Fruit fly (Drosophila melanogaster) whole organism: Measurements from ENCODE around the gene Taf4.

ENCODE experiments used
- CG8478 ChIP-seq: fragments of >200 bp; optimal IDR thresholded peaks from 2 replicates; lab custom pipeline; 2018; ENCODE audit warnings: inconsistent platforms
- pan ChIP-seq: fragments of >200 bp; optimal IDR thresholded peaks from 2 replicates; lab custom pipeline; 2017
- psq ChIP-seq: fragments of >200 bp; optimal IDR thresholded peaks from 2 replicates; lab custom pipeline; 2017
- usp ChIP-seq: fragments of >200 bp; optimal IDR thresholded peaks from 2 replicates; lab custom pipeline; 2017; ENCODE audit warnings: missing biosample characterization, missing genetic modification characterization, mixed read lengths

- TF ChIP-seq psq (lab: Kevin White, UChicago), result no peak
- no peak for TF ChIP-seq CG8478 (lab: Kevin White, UChicago)
- TF ChIP-seq pan (lab: Kevin White, UChicago), result no peak
- no peak for TF ChIP-seq usp
These were observed 47.0 kb downstream of the Taf4 start for dm6 chr3L:16160073-16160398.
